Worm (Caenorhabditis elegans): ENCODE results near the gene islo-1.

- TF ChIP-seq lin-35 (GFP tag; optimal IDR thresholded peaks at IDR 0.05) (no peak), pha-4 (tag; optimal IDR thresholded peaks at IDR 0.05) (no peak), nhr-80 (tag; optimal IDR thresholded peaks at IDR 0.05) (no peak), nfya-1 (tag; optimal IDR thresholded peaks at IDR 0.05; ENCODE audit: borderline replicate concordance, insufficient read depth) (no peak), efl-1 (GFP tag; optimal IDR thresholded peaks at IDR 0.05) (no peak), dpl-1 (GFP tag; optimal IDR thresholded peaks at IDR 0.05) (no peak), mxl-1 (tag; optimal IDR thresholded peaks at IDR 0.05) (no peak), ets-4 (GFP tag; optimal IDR thresholded peaks at IDR 0.05) (no peak), madf-6 (GFP tag; IDR thresholded peaks at IDR 0.05) (no peak), ztf-6 (GFP tag; IDR thresholded peaks at IDR 0.05) (no peak), ama-1 (optimal IDR thresholded peaks at IDR 0.05) (no peak), ama-1 (GFP tag; optimal IDR thresholded peaks at IDR 0.05) (no peak), tbx-9 (tag; optimal IDR thresholded peaks at IDR 0.05; ENCODE audit: borderline replicate concordance) (no peak), F22D6.2 (tag; optimal IDR thresholded peaks at IDR 0.05) (no peak), Y56A3A.18 (GFP tag; IDR thresholded peaks at IDR 0.05) (no peak)
Measured at ce11 chrIV:8171376-8171775, 35.2 kb downstream of the islo-1 start.
